Worm (Caenorhabditis elegans) whole organism, L2 larva: ENCODE data around the gene elks-1.
"Not testable (repeated sequence)": the region's sequence is repeated elsewhere in the genome, so short reads cannot be mapped to it uniquely, and the experiment has no call there.

Experiments used
- ZK546.5 ChIP-seq: sonication (generic microtip); optimal IDR thresholded peaks from 2 replicates; lab custom pipeline; 2017; ENCODE audit warnings: missing biosample characterization, missing genetic modification characterization
- ceh-82 ChIP-seq: fragments of 150-350 bp; optimal IDR thresholded peaks from 2 replicates; lab custom pipeline; 2014; ENCODE audit warnings: missing biosample characterization, missing genetic modification characterization
- dmd-4 ChIP-seq: sonication (generic microtip); optimal IDR thresholded peaks from 2 replicates; lab custom pipeline; 2017; ENCODE audit warnings: missing biosample characterization, missing genetic modification characterization
- elt-1 ChIP-seq: fragments of 150-350 bp; optimal IDR thresholded peaks from 2 replicates; lab custom pipeline; 2014; ENCODE audit warnings: missing biosample characterization, missing genetic modification characterization
- fos-1 ChIP-seq: fragments of 150-350 bp; optimal IDR thresholded peaks from 2 replicates; lab custom pipeline; 2014; ENCODE audit warnings: missing biosample characterization, missing genetic modification characterization
- lin-13 ChIP-seq: fragments of 150-350 bp; optimal IDR thresholded peaks from 2 replicates; lab custom pipeline; 2014; ENCODE audit warnings: missing biosample characterization, missing genetic modification reagents, missing genetic modification characterization
- nhr-11 ChIP-seq: fragments of 150-350 bp; optimal IDR thresholded peaks from 2 replicates; lab custom pipeline; 2014; ENCODE audit warnings: missing biosample characterization, missing genetic modification characterization
- nhr-12 ChIP-seq: fragments of 150-350 bp; optimal IDR thresholded peaks from 2 replicates; lab custom pipeline; 2014; ENCODE audit warnings: missing biosample characterization, missing genetic modification characterization
- nhr-129 ChIP-seq: fragments of 150-350 bp; optimal IDR thresholded peaks from 2 replicates; lab custom pipeline; 2014; ENCODE audit warnings: missing biosample characterization, missing genetic modification characterization
- snpc-4 ChIP-seq: fragments of 150-350 bp; optimal IDR thresholded peaks from 2 replicates; lab custom pipeline; 2014; ENCODE audit warnings: missing biosample characterization, missing genetic modification characterization
- unc-39 ChIP-seq: fragments of 150-350 bp; optimal IDR thresholded peaks from 2 replicates; lab custom pipeline; 2014; ENCODE audit warnings: missing biosample characterization, missing genetic modification characterization
- zag-1 ChIP-seq: fragments of 150-350 bp; optimal IDR thresholded peaks from 2 replicates; lab custom pipeline; 2014; ENCODE audit warnings: missing biosample characterization, missing genetic modification characterization

ce11 chrIV:3303690-3304089, 46.1 kb downstream of the elks-1 start, which contains the start of gene idpp-12:
- not testable (repeated sequence) for TF ChIP-seq zag-1; lin-13; snpc-4 (tag; lab: Kevin White, UChicago); nhr-11 (tag; lab: Kevin White, UChicago); ceh-82 (tag; lab: Kevin White, UChicago); nhr-129 (tag; lab: Kevin White, UChicago); ZK546.5; dmd-4; elt-1; unc-39 (tag; lab: Kevin White, UChicago); nhr-12 (tag; lab: Kevin White, UChicago); fos-1 (tag; lab: Kevin White, UChicago)
